Worm (Caenorhabditis elegans): ENCODE measurements around the gene cfim-2.

DNA sequence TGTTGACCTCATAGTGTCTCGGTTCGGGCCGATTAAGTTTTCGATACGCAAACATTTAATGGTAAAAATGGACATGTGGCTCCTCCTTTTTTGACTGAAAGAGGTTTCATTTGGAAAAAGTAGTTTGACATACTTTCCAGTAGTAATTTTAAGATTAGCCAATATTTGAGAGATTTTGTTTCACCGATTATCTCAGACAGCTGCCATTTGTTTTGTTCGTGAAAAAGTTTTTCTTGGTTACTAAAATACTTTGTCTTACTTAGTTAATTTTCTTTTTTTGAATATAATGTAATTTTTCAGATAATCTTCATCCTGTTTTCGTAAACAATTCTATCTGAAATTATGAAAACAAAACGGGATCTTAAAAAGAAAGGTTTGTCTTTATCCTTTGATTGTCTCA is 39.9 kb upstream of the cfim-2 start, which contains the start of gene C09G9.5:
- no peak for TF ChIP-seq pha-4 (tag; optimal IDR thresholded peaks at IDR 0.05)
- no peak for TF ChIP-seq ceh-9 (tag; optimal IDR thresholded peaks at IDR 0.05)
- no peak for TF ChIP-seq pha-2 (tag; optimal IDR thresholded peaks at IDR 0.05)
- TF ChIP-seq F13H6.1 (tag; optimal IDR thresholded peaks at IDR 0.05), result no peak
- no peak for TF ChIP-seq ceh-31 (tag; optimal IDR thresholded peaks at IDR 0.05)
- no peak for TF ChIP-seq mec-3 (tag; optimal IDR thresholded peaks at IDR 0.05; ENCODE audit: borderline replicate concordance)
- TF ChIP-seq ama-1 (optimal IDR thresholded peaks at IDR 0.05), result no peak
- no peak for TF ChIP-seq pqm-1 (tag; optimal IDR thresholded peaks at IDR 0.05)
- no peak for TF ChIP-seq ceh-45 (GFP tag; IDR thresholded peaks at IDR 0.05)
- no peak for TF ChIP-seq nhr-11 (tag; optimal IDR thresholded peaks at IDR 0.05)
